Fruit fly (Drosophila melanogaster): ENCODE results near the gene eEF1gamma.

DNA sequence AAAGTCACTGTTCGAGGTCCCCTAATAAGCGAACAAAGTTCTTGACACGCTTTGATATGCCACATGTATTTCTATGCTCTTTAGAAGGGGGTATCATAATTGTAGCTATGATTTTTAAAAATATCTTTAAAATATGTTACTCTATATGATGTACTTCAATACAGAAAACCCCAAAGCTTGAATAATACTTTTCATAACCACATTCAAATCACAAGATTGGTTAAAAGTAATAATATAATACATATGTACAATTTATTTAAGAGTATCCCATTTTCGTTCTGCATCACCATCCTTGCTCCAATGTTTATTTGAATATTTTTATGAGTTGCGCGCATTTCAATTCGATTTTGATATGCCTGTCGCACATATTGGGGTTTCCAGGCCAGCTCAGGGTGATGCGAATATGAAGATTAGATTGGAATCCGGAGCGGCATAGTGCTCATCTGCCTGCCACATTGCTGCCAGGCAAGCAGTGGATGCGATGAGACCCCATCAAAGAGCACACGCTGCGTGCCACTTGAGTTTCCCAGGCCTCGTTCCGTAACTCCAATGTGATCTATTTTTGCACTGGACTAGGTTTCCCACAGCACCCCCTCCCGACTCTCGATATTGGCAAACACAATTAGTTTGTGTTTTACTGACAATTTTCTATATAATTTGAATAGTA is 39.6 kb downstream of the eEF1gamma start:
- TF ChIP-seq CG8478 (optimal IDR thresholded peaks at IDR 0.05), result no peak
- no peak for TF ChIP-seq CTCF (optimal IDR thresholded peaks at IDR 0.05)
